Worm (Caenorhabditis elegans): ENCODE measurements around the gene mksr-1.

The mksr-1 gene

ce11 chrX:1027370-1027769 is 41.6 kb downstream of the mksr-1 start:
- no peak for TF ChIP-seq snpc-4 (GFP tag; optimal IDR thresholded peaks at IDR 0.05)
- peak in 3 of 4 experiments; percentile 27 to 69 (median 54) for TF ChIP-seq snpc-4 (tag; optimal IDR thresholded peaks at IDR 0.05)
- no peak for TF ChIP-seq bed-1 (GFP tag; IDR thresholded peaks at IDR 0.05)
- no peak for TF ChIP-seq snpc-1.1 (tag; optimal IDR thresholded peaks at IDR 0.05; ENCODE audit: insufficient read depth)

DNA sequence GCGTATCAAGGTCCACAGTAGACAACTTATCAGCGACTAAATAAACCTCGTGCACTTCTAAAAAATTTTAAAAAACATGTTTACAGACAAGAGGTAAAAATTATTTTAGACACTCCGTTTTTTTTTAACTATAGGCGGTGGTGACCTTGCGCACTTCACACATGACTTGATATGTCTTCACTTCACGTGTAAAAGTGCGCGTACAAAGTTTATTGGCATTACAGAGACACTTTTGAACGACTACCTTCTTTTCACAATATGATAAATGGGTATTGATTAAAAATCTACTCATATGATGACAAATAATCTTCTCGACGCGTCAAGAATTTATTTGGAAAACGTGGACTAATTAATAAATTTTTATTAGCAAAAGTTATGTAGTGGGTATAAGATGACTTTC is 42.2 kb downstream of the mksr-1 start:
- no peak for TF ChIP-seq let-526 (GFP tag; IDR thresholded peaks at IDR 0.05)
- no peak for TF ChIP-seq ZK185.1 (tag; optimal IDR thresholded peaks at IDR 0.05; ENCODE audit: poor library complexity, severe bottlenecking)
- no peak for TF ChIP-seq egl-44 (GFP tag; IDR thresholded peaks at IDR 0.05)
- TF ChIP-seq ztf-26 (tag; optimal IDR thresholded peaks at IDR 0.05): peak; percentile 51
- TF ChIP-seq mxl-1 (tag; optimal IDR thresholded peaks at IDR 0.05): no peak
- no peak for TF ChIP-seq lin-26 (GFP tag; IDR thresholded peaks at IDR 0.05)
- TF ChIP-seq Y56A3A.18 (GFP tag; IDR thresholded peaks at IDR 0.05): no peak
- peak; percentile 48 for TF ChIP-seq lin-40 (tag; optimal IDR thresholded peaks at IDR 0.05)

ce11 chrX:1025010-1025409 is 43.9 kb downstream of the mksr-1 start, which contains the start of gene F55A4.3:
Gene F55A4.3, minus strand, starts transcription at chrX:1025110.
- TF ChIP-seq hsf-1 (GFP tag; IDR thresholded peaks at IDR 0.05) (no peak), K12H6.12 (tag; optimal IDR thresholded peaks at IDR 0.05) (no peak), mel-28 (tag; optimal IDR thresholded peaks at IDR 0.05; ENCODE audit: borderline replicate concordance) (no peak), ztf-25 (GFP tag; IDR thresholded peaks at IDR 0.05) (no peak), madf-6 (GFP tag; IDR thresholded peaks at IDR 0.05) (no peak), ets-4 (GFP tag; optimal IDR thresholded peaks at IDR 0.05) (no peak), ceh-79 (tag; optimal IDR thresholded peaks at IDR 0.05) (no peak), pbrm-1 (GFP tag; IDR thresholded peaks at IDR 0.05) (no peak), fkh-3 (tag; optimal IDR thresholded peaks at IDR 0.05) (no peak), nfya-1 (tag; optimal IDR thresholded peaks at IDR 0.05; ENCODE audit: borderline replicate concordance, insufficient read depth) (no peak), tlf-1 (GFP tag; optimal IDR thresholded peaks at IDR 0.05) (no peak), die-1 (tag; optimal IDR thresholded peaks at IDR 0.05) (no peak), Y53F4B.3 (GFP tag; IDR thresholded peaks at IDR 0.05) (no peak), rpc-1 (optimal IDR thresholded peaks at IDR 0.05) (no peak), rpc-1 (tag; optimal IDR thresholded peaks at IDR 0.05) (no peak), snpc-1.3 (tag; optimal IDR thresholded peaks at IDR 0.05; ENCODE audit: insufficient read depth) (no peak), F57A8.1 (GFP tag; optimal IDR thresholded peaks at IDR 0.05) (no peak), somi-1 (GFP tag; optimal IDR thresholded peaks at IDR 0.05) (no peak), pha-4 (tag; optimal IDR thresholded peaks at IDR 0.05) (no peak), nhr-27 (tag; optimal IDR thresholded peaks at IDR 0.05) (no peak)

ce11 chrX:1021835-1022311 is 47.1 kb downstream of the mksr-1 start:
- TF ChIP-seq somi-1 (GFP tag; optimal IDR thresholded peaks at IDR 0.05) (peak; percentile 28), mcd-1 (GFP tag; IDR thresholded peaks at IDR 0.05) (peak; percentile 42), zfh-2 (GFP tag; conservative IDR thresholded peaks at IDR 0.05) (peak; percentile 97), lin-40 (tag; optimal IDR thresholded peaks at IDR 0.05) (no peak), cebp-1 (GFP tag; IDR thresholded peaks at IDR 0.05) (peak; percentile 47; the same call in 1 of the 2 replicates), cebp-1 (tag; optimal IDR thresholded peaks at IDR 0.05) (peak; percentile 84), ceh-27 (GFP tag; optimal IDR thresholded peaks at IDR 0.05) (peak; percentile 10), Y95B8A.8 (GFP tag; IDR thresholded peaks at IDR 0.05) (no peak), attf-6 (GFP tag; IDR thresholded peaks at IDR 0.05) (no peak), attf-5 (GFP tag; optimal IDR thresholded peaks at IDR 0.05) (peak; percentile 10), K11D2.4 (GFP tag; IDR thresholded peaks at IDR 0.05) (0 out of 2 replicates have a peak, but pooled peaks have one; percentile 17), dox-1 (GFP tag; IDR thresholded peaks at IDR 0.05) (0 out of 2 replicates have a peak, but pooled peaks have one; percentile 6), hmg-20 (GFP tag; IDR thresholded peaks at IDR 0.05) (no peak), egrh-3 (GFP tag; IDR thresholded peaks at IDR 0.05) (peak; percentile 82; the same call in 1 of the 2 replicates), K12H6.12 (tag; optimal IDR thresholded peaks at IDR 0.05) (peak; percentile 62), ztf-26 (tag; optimal IDR thresholded peaks at IDR 0.05) (peak; percentile 2)
